Worm (Caenorhabditis elegans) whole organism, late embryonic: ENCODE data around the gene M6.11.
A peak's percentile ranks its signal among the peaks of the same experiment; 100 is the strongest.

Source experiments
- K09A11.1 ChIP-seq: sonication (generic microtip); optimal IDR thresholded peaks from 2 replicates; lab custom pipeline; 2017; ENCODE audit warnings: antibody characterized with exemption, mild to moderate bottlenecking, missing genetic modification characterization, missing compliant biosample characterization; ENCODE audit not compliant: insufficient read depth
- ama-1 ChIP-seq: fragments of 150-350 bp; optimal IDR thresholded peaks from 2 replicates; lab custom pipeline; 2014
- ceh-24 ChIP-seq: sonication (generic microtip); optimal IDR thresholded peaks from 2 replicates; lab custom pipeline; 2016; ENCODE audit warnings: mild to moderate bottlenecking, missing genetic modification characterization, missing compliant biosample characterization
- ceh-48 ChIP-seq: sonication (generic microtip); optimal IDR thresholded peaks from 2 replicates; lab custom pipeline; 2016; ENCODE audit warnings: missing genetic modification characterization, inconsistent platforms, missing compliant biosample characterization
- ets-4 ChIP-seq: sonication (generic microtip); optimal IDR thresholded peaks from 2 replicates; lab custom pipeline; 2016; ENCODE audit warnings: missing genetic modification characterization, missing compliant biosample characterization
- hlh-6 ChIP-seq: sonication (generic microtip); optimal IDR thresholded peaks from 2 replicates; lab custom pipeline; 2016; ENCODE audit warnings: missing genotype, missing genetic modification characterization, missing compliant biosample characterization
- lin-11 ChIP-seq: fragments of 200-800 bp; sonication (Bioruptor generic); optimal IDR thresholded peaks from 2 replicates; lab custom pipeline; 2018; ENCODE audit warnings: mild to moderate bottlenecking, missing genetic modification characterization, missing compliant biosample characterization
- madf-2 ChIP-seq: sonication (generic microtip); optimal IDR thresholded peaks from 2 replicates; lab custom pipeline; 2017; ENCODE audit warnings: missing genetic modification characterization, missing compliant biosample characterization
- mec-3 ChIP-seq: sonication (generic microtip); optimal IDR thresholded peaks from 2 replicates; lab custom pipeline; 2016; ENCODE audit warnings: borderline replicate concordance, missing genetic modification characterization, missing compliant biosample characterization
- pha-2 ChIP-seq: sonication (generic microtip); optimal IDR thresholded peaks from 2 replicates; lab custom pipeline; 2017; ENCODE audit warnings: mild to moderate bottlenecking, missing genetic modification characterization, missing compliant biosample characterization
- pha-4 ChIP-seq: fragments of 150-350 bp; optimal IDR thresholded peaks from 2 replicates; lab custom pipeline; 2018; ENCODE audit warnings: missing biosample characterization, missing genetic modification reagents, missing genetic modification characterization
- pqm-1 ChIP-seq: sonication (generic microtip); optimal IDR thresholded peaks from 2 replicates; lab custom pipeline; 2016; ENCODE audit warnings: missing genetic modification characterization, missing compliant biosample characterization
- sdc-2 ChIP-seq: sonication (generic microtip); optimal IDR thresholded peaks from 2 replicates; lab custom pipeline; 2016; ENCODE audit warnings: missing genotype, missing genetic modification characterization, missing compliant biosample characterization

M6.11 gene

DNA sequence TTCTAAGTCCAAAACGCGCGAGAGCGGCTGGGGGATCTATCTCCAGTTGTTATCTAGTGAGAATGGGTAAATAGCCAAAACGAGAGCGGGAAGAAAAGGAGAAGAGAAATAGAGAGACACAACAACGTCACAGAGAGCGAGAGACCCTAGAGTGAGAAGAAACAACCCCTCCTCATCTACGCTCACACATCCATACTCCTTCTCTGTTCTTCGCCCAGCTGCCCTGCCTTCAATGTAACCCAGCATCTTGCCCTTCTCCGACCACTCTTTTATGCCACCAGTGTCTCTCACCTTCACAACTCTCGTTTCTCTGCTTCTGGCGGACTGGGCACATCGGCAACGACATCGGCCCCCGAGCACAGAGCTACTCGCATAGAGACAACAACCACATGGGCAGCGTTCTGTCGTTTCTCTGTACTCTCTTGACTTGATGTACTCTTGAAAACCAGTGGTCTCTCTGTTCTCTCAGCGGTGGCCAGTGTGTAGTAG is 48.1 kb downstream of the M6.11 start (continued):
- peak; percentile 51 for TF ChIP-seq pha-2 (tag; lab: Kevin White, UChicago)
- no peak for TF ChIP-seq ets-4
- TF ChIP-seq pqm-1 (tag; lab: Kevin White, UChicago): no peak
- peak; percentile 38 for TF ChIP-seq madf-2 (tag; lab: Kevin White, UChicago)
- peak; percentile 91 for TF ChIP-seq sdc-2 (tag; lab: Kevin White, UChicago)
- TF ChIP-seq ama-1 (lab: Kevin White, UChicago): no peak
- TF ChIP-seq hlh-6 (tag; lab: Kevin White, UChicago): peak; percentile 51
- TF ChIP-seq K09A11.1: no peak
- peak; percentile 61 for TF ChIP-seq mec-3
- TF ChIP-seq lin-11 (tag; lab: Kevin White, UChicago): no peak
- TF ChIP-seq ceh-48 (tag; lab: Kevin White, UChicago): no peak

DNA sequence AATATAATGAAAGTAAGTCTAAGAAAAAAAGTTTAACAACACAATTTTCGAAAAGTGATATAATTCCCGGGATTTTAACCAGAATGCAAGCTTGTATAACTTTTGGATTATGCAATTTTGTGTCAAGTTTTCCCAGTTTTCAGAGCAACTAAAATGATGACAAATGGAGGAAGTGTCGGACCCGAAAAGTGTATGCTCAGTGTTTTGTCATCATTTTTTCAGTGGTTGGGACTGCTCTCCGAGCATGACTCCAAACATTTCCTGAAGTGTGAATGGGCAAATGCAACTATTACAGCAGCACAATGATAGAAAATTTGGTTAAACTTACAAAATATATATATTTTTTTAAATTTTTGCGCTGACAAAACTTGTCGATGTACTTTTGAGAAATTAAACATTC is 50.3 kb downstream of the M6.11 start:
- TF ChIP-seq pha-4 (no peak), ceh-24 (tag; lab: Kevin White, UChicago) (no peak)
